Fruit fly (Drosophila melanogaster) whole organism, embryonic: ENCODE results near the gene Qsox2.

Source experiments
- Abd-B ChIP-seq: fragments of 200-800 bp; sonication (Bioruptor generic); optimal IDR thresholded peaks from 2 replicates; lab custom pipeline; 2018; ENCODE audit warnings: missing biosample characterization, mild to moderate bottlenecking, missing genetic modification characterization, moderate library complexity
- Ada2b ChIP-seq: fragments of 200-800 bp; sonication (Bioruptor generic); IDR thresholded peaks from 2 replicates; pipeline ENCODE4 v1.3.6; 2022; ENCODE audit warnings: missing biosample characterization, missing genetic modification characterization
- Asciz ChIP-seq: fragments of 200-800 bp; sonication (Bioruptor generic); optimal IDR thresholded peaks from 2 replicates; lab custom pipeline; 2017; ENCODE audit warnings: missing biosample characterization, mild to moderate bottlenecking, missing genetic modification characterization, missing genetic modification reagents
- BtbVII ChIP-seq: fragments of 200-800 bp; sonication (Bioruptor generic); optimal IDR thresholded peaks from 3 replicates; lab custom pipeline; 2017; ENCODE audit warnings: missing biosample characterization, mild to moderate bottlenecking, missing genetic modification characterization
- CG10366 ChIP-seq: fragments of 200-800 bp; sonication (Bioruptor generic); IDR thresholded peaks from 2 replicates; pipeline ENCODE4 v1.3.6; 2022; ENCODE audit warnings: missing biosample characterization, missing genetic modification characterization
- CG11696 ChIP-seq: fragments of 200-800 bp; sonication (Bioruptor generic); IDR thresholded peaks from 2 replicates; pipeline ENCODE4 v1.3.6; 2022; ENCODE audit warnings: missing biosample characterization, missing genetic modification characterization
- CG12071 ChIP-seq: fragments of 200-800 bp; sonication (Bioruptor generic); optimal IDR thresholded peaks from 3 replicates; lab custom pipeline; 2018; ENCODE audit warnings: missing biosample characterization, mild to moderate bottlenecking, missing genetic modification characterization
- CG12104 ChIP-seq: fragments of 200-800 bp; sonication (Bioruptor generic); optimal IDR thresholded peaks from 3 replicates; lab custom pipeline; 2016; ENCODE audit warnings: missing biosample characterization, missing genetic modification characterization
- CG12769 ChIP-seq: fragments of 200-800 bp; sonication (Bioruptor generic); optimal IDR thresholded peaks from 2 replicates; lab custom pipeline; 2019; ENCODE audit warnings: missing biosample characterization, mild to moderate bottlenecking, missing genetic modification characterization, moderate library complexity
- CG13123 ChIP-seq: fragments of 200-800 bp; sonication (Bioruptor generic); optimal IDR thresholded peaks from 2 replicates; lab custom pipeline; 2016; ENCODE audit warnings: missing biosample characterization, missing genetic modification characterization
- CG1603 ChIP-seq: fragments of 200-800 bp; sonication (Bioruptor generic); optimal IDR thresholded peaks from 2 replicates; lab custom pipeline; 2019; ENCODE audit warnings: missing biosample characterization, mild to moderate bottlenecking, missing genetic modification characterization, moderate library complexity
- CG16813 ChIP-seq: fragments of 200-800 bp; sonication (Bioruptor generic); IDR thresholded peaks from 3 replicates; pipeline ENCODE4 v1.3.6; 2022; ENCODE audit warnings: missing biosample characterization, missing genetic modification characterization; ENCODE audit not compliant: partially characterized antibody
- CG16815 ChIP-seq: fragments of 200-800 bp; sonication (Bioruptor generic); optimal IDR thresholded peaks from 3 replicates; lab custom pipeline; 2017; ENCODE audit warnings: missing biosample characterization, mild to moderate bottlenecking, missing genetic modification characterization
- CG18764 ChIP-seq: fragments of 200-800 bp; sonication (Bioruptor generic); optimal IDR thresholded peaks from 3 replicates; lab custom pipeline; 2016; ENCODE audit warnings: missing biosample characterization, missing genetic modification characterization
- CG2129 ChIP-seq: fragments of 200-800 bp; sonication (Bioruptor generic); IDR thresholded peaks from 2 replicates; pipeline ENCODE4 v1.3.6; 2022; ENCODE audit warnings: missing biosample characterization, missing genetic modification characterization; ENCODE audit not compliant: partially characterized antibody
- CG31365 ChIP-seq: fragments of 200-800 bp; sonication (Bioruptor generic); optimal IDR thresholded peaks from 2 replicates; lab custom pipeline; 2018; ENCODE audit warnings: missing biosample characterization, mild to moderate bottlenecking, missing genetic modification characterization
- CG32772 ChIP-seq: fragments of 200-800 bp; sonication (Bioruptor generic); IDR thresholded peaks from 2 replicates; pipeline ENCODE4 v1.3.6; 2022; ENCODE audit warnings: missing biosample characterization, missing genetic modification characterization
- CG33213 ChIP-seq: fragments of 200-800 bp; sonication (Bioruptor generic); optimal IDR thresholded peaks from 3 replicates; lab custom pipeline; 2016; ENCODE audit warnings: missing biosample characterization, missing genetic modification characterization
- CG6175 ChIP-seq: fragments of 200-800 bp; sonication (Bioruptor generic); IDR thresholded peaks from 3 replicates; pipeline ENCODE4 v1.3.6; 2022; ENCODE audit warnings: missing biosample characterization, missing genetic modification characterization
- CG6272 ChIP-seq: fragments of 200-800 bp; sonication (Bioruptor generic); IDR thresholded peaks from 2 replicates; pipeline ENCODE4 v1.3.6; 2022; ENCODE audit warnings: missing biosample characterization, missing genetic modification characterization
- CG6683 ChIP-seq: fragments of 200-800 bp; sonication (Bioruptor generic); optimal IDR thresholded peaks from 2 replicates; lab custom pipeline; 2017; ENCODE audit warnings: missing biosample characterization, mild to moderate bottlenecking, missing genetic modification characterization, missing genetic modification reagents
- CG7556 ChIP-seq: fragments of 200-800 bp; sonication (Bioruptor generic); optimal IDR thresholded peaks from 2 replicates; lab custom pipeline; 2017; ENCODE audit warnings: missing biosample characterization, mild to moderate bottlenecking, missing genetic modification characterization
- CG8281 ChIP-seq: fragments of 200-800 bp; sonication (Bioruptor generic); optimal IDR thresholded peaks from 2 replicates; lab custom pipeline; 2018; ENCODE audit warnings: missing biosample characterization, mild to moderate bottlenecking, missing genetic modification characterization, moderate library complexity
- CG9797 ChIP-seq: fragments of 200-800 bp; sonication (Bioruptor generic); optimal IDR thresholded peaks from 3 replicates; lab custom pipeline; 2018; ENCODE audit warnings: missing biosample characterization, mild to moderate bottlenecking, missing genetic modification characterization
- CG9817 ChIP-seq: fragments of 200-800 bp; sonication (Bioruptor generic); optimal IDR thresholded peaks from 2 replicates; lab custom pipeline; 2018; ENCODE audit warnings: missing biosample characterization, mild to moderate bottlenecking, missing genetic modification characterization, moderate library complexity
- CkIIα-i1 ChIP-seq: fragments of 200-800 bp; sonication (Bioruptor generic); IDR thresholded peaks from 2 replicates; pipeline ENCODE4 v1.3.6; 2022; ENCODE audit warnings: missing biosample characterization, missing genetic modification characterization
- Dp ChIP-seq: fragments of 200-800 bp; sonication (Bioruptor generic); optimal IDR thresholded peaks from 2 replicates; lab custom pipeline; 2018; ENCODE audit warnings: missing biosample characterization, mild to moderate bottlenecking, missing genetic modification characterization, moderate library complexity
- Hand ChIP-seq: fragments of 200-800 bp; sonication (Bioruptor generic); optimal IDR thresholded peaks from 2 replicates; lab custom pipeline; 2017; ENCODE audit warnings: mild to moderate bottlenecking, missing biosample characterization, missing genetic modification reagents, missing genetic modification characterization
- Hr51 ChIP-seq, 2 experiments: fragments of 200-800 bp; sonication (Bioruptor generic); optimal IDR thresholded peaks; 2 replicates in 1 of 2; 3 replicates in 1 of 2; lab custom pipeline; 2016 to 2018; ENCODE audit warnings: missing biosample characterization in 2 of 2, missing genetic modification characterization in 2 of 2, mild to moderate bottlenecking in 1 of 2, moderate library complexity in 1 of 2
- Mad ChIP-seq: fragments of 200-800 bp; sonication (Bioruptor generic); optimal IDR thresholded peaks from 2 replicates; lab custom pipeline; 2016; ENCODE audit warnings: missing biosample characterization, missing genetic modification characterization
- Max ChIP-seq: fragments of 200-800 bp; sonication (Bioruptor generic); optimal IDR thresholded peaks from 2 replicates; lab custom pipeline; 2016; ENCODE audit warnings: missing biosample characterization, mild to moderate bottlenecking, missing genetic modification characterization
- NK7.1 ChIP-seq: fragments of 200-800 bp; sonication (Bioruptor generic); optimal IDR thresholded peaks from 3 replicates; lab custom pipeline; 2016; ENCODE audit warnings: missing biosample characterization, missing genetic modification characterization
- Opbp ChIP-seq: fragments of 200-800 bp; sonication (Bioruptor generic); IDR thresholded peaks from 3 replicates; pipeline ENCODE4 v1.3.6; 2022; ENCODE audit warnings: missing biosample characterization, missing genetic modification characterization; ENCODE audit not compliant: partially characterized antibody
- Ptx1 ChIP-seq: fragments of 200-800 bp; sonication (Bioruptor generic); IDR thresholded peaks from 2 replicates; pipeline ENCODE4 v1.3.6; 2022; ENCODE audit warnings: missing biosample characterization, missing genetic modification characterization
- bigmax ChIP-seq: fragments of 200-800 bp; sonication (Bioruptor generic); optimal IDR thresholded peaks from 2 replicates; lab custom pipeline; 2018; ENCODE audit warnings: missing biosample characterization, mild to moderate bottlenecking, missing genetic modification characterization
- cas ChIP-seq: fragments of 200-800 bp; sonication (Bioruptor generic); IDR thresholded peaks from 2 replicates; pipeline ENCODE4 v1.3.6; 2022; ENCODE audit warnings: missing biosample characterization, missing genetic modification characterization
- caup ChIP-seq: fragments of 200-800 bp; sonication (Bioruptor generic); optimal IDR thresholded peaks from 3 replicates; lab custom pipeline; 2017; ENCODE audit warnings: missing biosample characterization, mild to moderate bottlenecking, missing genetic modification characterization, moderate library complexity; ENCODE audit not compliant: severe bottlenecking
- corto ChIP-seq: fragments of 200-800 bp; sonication (Bioruptor generic); optimal IDR thresholded peaks from 2 replicates; lab custom pipeline; 2016; ENCODE audit warnings: missing biosample characterization, mild to moderate bottlenecking, missing genetic modification characterization, moderate library complexity
- dati ChIP-seq: fragments of 200-800 bp; sonication (Bioruptor generic); IDR thresholded peaks from 2 replicates; pipeline ENCODE4 v1.3.6; 2022; ENCODE audit warnings: missing biosample characterization, missing genetic modification characterization
- fu2 ChIP-seq: fragments of 200-800 bp; sonication (Bioruptor generic); optimal IDR thresholded peaks from 2 replicates; lab custom pipeline; 2016; ENCODE audit warnings: missing biosample characterization, missing genetic modification characterization
- gro ChIP-seq: fragments of 200-800 bp; sonication (Bioruptor generic); optimal IDR thresholded peaks from 2 replicates; lab custom pipeline; 2016; ENCODE audit warnings: missing biosample characterization, missing genetic modification characterization
- her ChIP-seq: fragments of 200-800 bp; sonication (Bioruptor generic); optimal IDR thresholded peaks from 2 replicates; lab custom pipeline; 2016; ENCODE audit warnings: missing biosample characterization, missing genetic modification characterization
- kah ChIP-seq: fragments of 200-800 bp; sonication (Bioruptor generic); optimal IDR thresholded peaks from 2 replicates; lab custom pipeline; 2018; ENCODE audit warnings: missing biosample characterization, mild to moderate bottlenecking, missing genetic modification characterization
- lilli ChIP-seq: fragments of 200-800 bp; sonication (Bioruptor generic); optimal IDR thresholded peaks from 3 replicates; lab custom pipeline; 2016; ENCODE audit warnings: missing biosample characterization, missing genetic modification characterization
- mirr ChIP-seq: fragments of 200-800 bp; sonication (Bioruptor generic); optimal IDR thresholded peaks from 3 replicates; lab custom pipeline; 2018; ENCODE audit warnings: missing biosample characterization, mild to moderate bottlenecking, missing genetic modification characterization
- nom ChIP-seq: fragments of 200-800 bp; sonication (Bioruptor generic); optimal IDR thresholded peaks from 2 replicates; lab custom pipeline; 2017; ENCODE audit warnings: missing biosample characterization, missing genetic modification characterization, mild to moderate bottlenecking, moderate library complexity, missing genetic modification reagents
- ranshi ChIP-seq: fragments of 200-800 bp; sonication (Bioruptor generic); IDR thresholded peaks from 2 replicates; pipeline ENCODE4 v1.3.6; 2022; ENCODE audit warnings: missing biosample characterization, missing genetic modification characterization
- trh ChIP-seq: fragments of 200-800 bp; sonication (Bioruptor generic); optimal IDR thresholded peaks from 2 replicates; lab custom pipeline; 2016; ENCODE audit warnings: missing biosample characterization, missing genetic modification characterization
- unc-4 ChIP-seq: fragments of 200-800 bp; sonication (Bioruptor generic); IDR thresholded peaks from 2 replicates; pipeline ENCODE4 v1.3.6; 2022; ENCODE audit warnings: missing biosample characterization, missing genetic modification characterization; ENCODE audit not compliant: partially characterized antibody
- unpg ChIP-seq: fragments of 200-800 bp; sonication (Bioruptor generic); optimal IDR thresholded peaks from 3 replicates; lab custom pipeline; 2018; ENCODE audit warnings: missing biosample characterization, mild to moderate bottlenecking, missing genetic modification characterization, moderate library complexity
- vvl ChIP-seq: fragments of 200-800 bp; sonication (Bioruptor generic); IDR thresholded peaks from 2 replicates; pipeline ENCODE4 v1.3.6; 2022; ENCODE audit warnings: missing biosample characterization, missing genetic modification characterization

Gene Qsox2

DNA sequence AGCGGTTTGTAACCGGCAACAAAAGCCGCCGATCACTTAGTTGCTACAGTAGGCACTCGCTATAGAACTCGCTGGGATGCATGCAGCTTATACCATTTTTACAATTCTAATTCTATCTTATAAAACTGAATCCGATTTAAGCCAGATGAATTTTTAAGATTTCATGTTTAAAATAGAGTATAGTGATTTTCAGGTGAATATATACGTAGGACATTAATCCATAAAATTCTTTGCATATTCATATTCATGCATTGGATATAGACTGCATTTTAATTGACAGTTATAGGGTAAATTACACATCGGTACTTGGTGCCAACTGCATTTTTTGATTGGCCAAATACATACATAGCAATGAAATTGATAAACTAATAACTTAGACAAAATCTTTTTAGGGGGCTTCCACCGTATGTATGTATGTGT is 25.9 kb upstream of the Qsox2 start (continued):
- TF ChIP-seq vvl (peak; percentile 77), Ada2b (GFP tag; lab: Robert Waterston, UW) (no peak; the same call in 1 of the 2 replicates), bigmax (GFP tag; lab: Kevin White, UChicago) (no peak), caup (GFP tag; lab: Kevin White, UChicago) (no peak), Dp (GFP tag; lab: Kevin White, UChicago) (no peak), CG8281 (tag; lab: Kevin White, UChicago) (no peak), CG1603 (tag; lab: Kevin White, UChicago) (peak; percentile 44), her (GFP tag; lab: Kevin White, UChicago) (no peak), CG18764 (GFP tag; lab: Kevin White, UChicago) (no peak), trh (no peak), gro (GFP tag; lab: Kevin White, UChicago) (no peak), ranshi (GFP tag; lab: Robert Waterston, UW) (peak; percentile 53), CG6272 (peak; percentile 23; the same call in 1 of the 2 replicates), CG9797 (GFP tag; lab: Kevin White, UChicago) (no peak), Hand (no peak), lilli (GFP tag; lab: Kevin White, UChicago) (no peak), Max (no peak), Abd-B (GFP tag; lab: Kevin White, UChicago) (no peak), BtbVII (GFP tag; lab: Kevin White, UChicago) (no peak), corto (GFP tag; lab: Kevin White, UChicago) (no peak), CG32772 (peak; percentile 67), CG12769 (tag; lab: Kevin White, UChicago) (no peak), CG16815 (GFP tag; lab: Kevin White, UChicago) (peak; percentile 32), CkIIα-i1 (GFP tag; lab: Robert Waterston, UW) (no peak), Mad (GFP tag; lab: Kevin White, UChicago) (no peak), dati (no peak), Asciz (peak; percentile 40), mirr (GFP tag; lab: Kevin White, UChicago) (no peak), Opbp (no peak), unc-4 (GFP tag; lab: Robert Waterston, UW) (no peak), CG12071 (GFP tag; lab: Kevin White, UChicago) (no peak), CG12104 (GFP tag; lab: Kevin White, UChicago) (no peak), CG6175 (GFP tag; lab: Robert Waterston, UW) (no peak), kah (no peak), CG16813 (no peak), fu2 (no peak), CG9817 (peak; percentile 19), CG11696 (GFP tag; lab: Robert Waterston, UW) (no peak), NK7.1 (GFP tag; lab: Kevin White, UChicago) (no peak), CG31365 (tag; lab: Kevin White, UChicago) (no peak), CG2129 (GFP tag; lab: Robert Waterston, UW) (no peak), CG10366 (GFP tag; lab: Robert Waterston, UW) (peak; percentile 19; the same call in 1 of the 2 replicates), CG33213 (GFP tag; lab: Kevin White, UChicago) (no peak), nom (GFP tag; lab: Kevin White, UChicago) (no peak), Hr51 (GFP tag; optimal IDR thresholded peaks at IDR 0.05; lab: Kevin White, UChicago) (no peak), unpg (no peak), Ptx1 (GFP tag; lab: Robert Waterston, UW) (peak; percentile 65), CG6683 (GFP tag; lab: Kevin White, UChicago) (no peak), CG7556 (peak; percentile 50), CG13123 (GFP tag; lab: Kevin White, UChicago) (no peak), cas (GFP tag; lab: Robert Waterston, UW) (no peak)
